Worm (Caenorhabditis elegans) whole organism, late embryonic: Measurements from ENCODE around the gene W09C2.10.
"Not testable (repeated sequence)": the region's sequence is repeated elsewhere in the genome, so short reads cannot be mapped to it uniquely, and the experiment has no call there.

Experiments
- C08G9.2 ChIP-seq: sonication (generic microtip); optimal IDR thresholded peaks from 2 replicates; lab custom pipeline; 2016; ENCODE audit warnings: mild to moderate bottlenecking, missing genetic modification characterization, moderate library complexity, missing compliant biosample characterization
- C38D4.7 ChIP-seq: fragments of 200-800 bp; sonication (Bioruptor generic); optimal IDR thresholded peaks from 2 replicates; lab custom pipeline; 2018; ENCODE audit warnings: mild to moderate bottlenecking, missing genetic modification characterization, moderate library complexity, missing compliant biosample characterization
- K02D7.2 ChIP-seq: sonication (generic microtip); optimal IDR thresholded peaks from 2 replicates; lab custom pipeline; 2017; ENCODE audit warnings: mild to moderate bottlenecking, missing genetic modification characterization, missing compliant biosample characterization
- K09A11.1 ChIP-seq: sonication (generic microtip); optimal IDR thresholded peaks from 2 replicates; lab custom pipeline; 2017; ENCODE audit warnings: antibody characterized with exemption, mild to moderate bottlenecking, missing genetic modification characterization, missing compliant biosample characterization; ENCODE audit not compliant: insufficient read depth
- T23F11.4 ChIP-seq: fragments of 200-800 bp; sonication (Bioruptor generic); optimal IDR thresholded peaks from 2 replicates; lab custom pipeline; 2018; ENCODE audit warnings: mild to moderate bottlenecking, missing genetic modification characterization, missing compliant biosample characterization
- Y22D7AL.16 ChIP-seq: sonication (generic microtip); optimal IDR thresholded peaks from 2 replicates; lab custom pipeline; 2016; ENCODE audit warnings: missing genetic modification characterization, missing compliant biosample characterization
- ceh-18 ChIP-seq: sonication (generic microtip); optimal IDR thresholded peaks from 2 replicates; lab custom pipeline; 2016; ENCODE audit warnings: missing genetic modification characterization, missing compliant biosample characterization
- ceh-19 ChIP-seq: fragments of 200-800 bp; sonication (Bioruptor generic); optimal IDR thresholded peaks from 2 replicates; lab custom pipeline; 2018; ENCODE audit warnings: mild to moderate bottlenecking, missing genetic modification characterization, missing compliant biosample characterization
- ceh-24 ChIP-seq: sonication (generic microtip); optimal IDR thresholded peaks from 2 replicates; lab custom pipeline; 2016; ENCODE audit warnings: mild to moderate bottlenecking, missing genetic modification characterization, missing compliant biosample characterization
- ceh-30 ChIP-seq: fragments of 150-350 bp; optimal IDR thresholded peaks from 2 replicates; lab custom pipeline; 2014; ENCODE audit warnings: missing biosample characterization, missing genetic modification characterization
- ceh-34 ChIP-seq: sonication (generic microtip); optimal IDR thresholded peaks from 2 replicates; lab custom pipeline; 2016; ENCODE audit warnings: mild to moderate bottlenecking, missing genetic modification characterization, missing compliant biosample characterization
- ceh-6 ChIP-seq: fragments of 200-800 bp; sonication (Bioruptor generic); optimal IDR thresholded peaks from 2 replicates; lab custom pipeline; 2018; ENCODE audit warnings: mild to moderate bottlenecking, missing genetic modification characterization, missing compliant biosample characterization
- ceh-9 ChIP-seq: sonication (generic microtip); optimal IDR thresholded peaks from 2 replicates; lab custom pipeline; 2016; ENCODE audit warnings: mild to moderate bottlenecking, missing genetic modification characterization, inconsistent platforms, missing compliant biosample characterization
- elt-2 ChIP-seq: sonication (generic microtip); optimal IDR thresholded peaks from 2 replicates; lab custom pipeline; 2016; ENCODE audit warnings: missing genetic modification reagents, missing genetic modification characterization, missing compliant biosample characterization
- ets-4 ChIP-seq: sonication (generic microtip); optimal IDR thresholded peaks from 2 replicates; lab custom pipeline; 2016; ENCODE audit warnings: missing genetic modification characterization, missing compliant biosample characterization
- fax-1 ChIP-seq: sonication (generic microtip); optimal IDR thresholded peaks from 2 replicates; lab custom pipeline; 2016; ENCODE audit warnings: missing genotype, missing genetic modification characterization, missing compliant biosample characterization
- hlh-6 ChIP-seq: sonication (generic microtip); optimal IDR thresholded peaks from 2 replicates; lab custom pipeline; 2016; ENCODE audit warnings: missing genotype, missing genetic modification characterization, missing compliant biosample characterization
- hlh-8 ChIP-seq: sonication (generic microtip); optimal IDR thresholded peaks from 2 replicates; lab custom pipeline; 2016; ENCODE audit warnings: missing genotype, missing genetic modification characterization, missing compliant biosample characterization
- nfya-1 ChIP-seq: sonication (generic microtip); optimal IDR thresholded peaks from 2 replicates; lab custom pipeline; 2017; ENCODE audit warnings: missing genetic modification characterization, mild to moderate bottlenecking, missing compliant biosample characterization, antibody characterized with exemption, moderate library complexity
- nhr-11 ChIP-seq: fragments of 150-350 bp; optimal IDR thresholded peaks from 2 replicates; lab custom pipeline; 2014; ENCODE audit warnings: missing biosample characterization, missing genetic modification characterization
- npax-4 ChIP-seq: sonication (generic microtip); optimal IDR thresholded peaks from 2 replicates; lab custom pipeline; 2016; ENCODE audit warnings: missing genetic modification characterization, missing compliant biosample characterization
- odd-2 ChIP-seq: sonication (generic microtip); optimal IDR thresholded peaks from 2 replicates; lab custom pipeline; 2017; ENCODE audit warnings: antibody characterized with exemption, mild to moderate bottlenecking, missing genetic modification characterization, missing compliant biosample characterization
- pat-9 ChIP-seq: fragments of 200-800 bp; sonication (Bioruptor generic); optimal IDR thresholded peaks from 2 replicates; lab custom pipeline; 2018; ENCODE audit warnings: mild to moderate bottlenecking, missing genetic modification characterization, moderate library complexity, missing compliant biosample characterization
- pha-4 ChIP-seq: fragments of 150-350 bp; optimal IDR thresholded peaks from 2 replicates; lab custom pipeline; 2018; ENCODE audit warnings: missing biosample characterization, missing genetic modification reagents, missing genetic modification characterization
- pqm-1 ChIP-seq: sonication (generic microtip); optimal IDR thresholded peaks from 2 replicates; lab custom pipeline; 2016; ENCODE audit warnings: missing genetic modification characterization, missing compliant biosample characterization
- pros-1 ChIP-seq: fragments of 150-350 bp; optimal IDR thresholded peaks from 2 replicates; lab custom pipeline; 2014; ENCODE audit warnings: missing biosample characterization, missing genetic modification reagents, missing genetic modification characterization
- rnt-1 ChIP-seq: sonication (generic microtip); optimal IDR thresholded peaks from 2 replicates; lab custom pipeline; 2016; ENCODE audit warnings: missing genetic modification characterization, missing compliant biosample characterization
- sox-2 ChIP-seq: fragments of 200-800 bp; sonication (Bioruptor generic); IDR thresholded peaks from 2 replicates; pipeline ENCODE4 v1.3.6; 2022; ENCODE audit warnings: missing genetic modification reagents, missing genetic modification characterization, missing compliant biosample characterization
- sox-4 ChIP-seq: sonication (generic microtip); optimal IDR thresholded peaks from 2 replicates; lab custom pipeline; 2017; ENCODE audit warnings: mild to moderate bottlenecking, missing genetic modification characterization, inconsistent platforms, missing compliant biosample characterization
- syd-9 ChIP-seq: sonication (generic microtip); optimal IDR thresholded peaks from 2 replicates; lab custom pipeline; 2016; ENCODE audit warnings: mild to moderate bottlenecking, missing genetic modification characterization, moderate library complexity, missing compliant biosample characterization
- tbx-2 ChIP-seq: sonication (generic microtip); optimal IDR thresholded peaks from 2 replicates; lab custom pipeline; 2016; ENCODE audit warnings: missing genetic modification characterization, missing compliant biosample characterization
- unc-42 ChIP-seq: sonication (generic microtip); optimal IDR thresholded peaks from 2 replicates; lab custom pipeline; 2016; ENCODE audit warnings: missing genotype, missing genetic modification characterization, missing compliant biosample characterization
- unc-86 ChIP-seq: sonication (generic microtip); optimal IDR thresholded peaks from 2 replicates; lab custom pipeline; 2016; ENCODE audit warnings: missing genetic modification characterization, missing compliant biosample characterization
- ztf-16 ChIP-seq: sonication (generic microtip); optimal IDR thresholded peaks from 2 replicates; lab custom pipeline; 2017; ENCODE audit warnings: missing genetic modification characterization, missing compliant biosample characterization

The W09C2.10 gene

DNA sequence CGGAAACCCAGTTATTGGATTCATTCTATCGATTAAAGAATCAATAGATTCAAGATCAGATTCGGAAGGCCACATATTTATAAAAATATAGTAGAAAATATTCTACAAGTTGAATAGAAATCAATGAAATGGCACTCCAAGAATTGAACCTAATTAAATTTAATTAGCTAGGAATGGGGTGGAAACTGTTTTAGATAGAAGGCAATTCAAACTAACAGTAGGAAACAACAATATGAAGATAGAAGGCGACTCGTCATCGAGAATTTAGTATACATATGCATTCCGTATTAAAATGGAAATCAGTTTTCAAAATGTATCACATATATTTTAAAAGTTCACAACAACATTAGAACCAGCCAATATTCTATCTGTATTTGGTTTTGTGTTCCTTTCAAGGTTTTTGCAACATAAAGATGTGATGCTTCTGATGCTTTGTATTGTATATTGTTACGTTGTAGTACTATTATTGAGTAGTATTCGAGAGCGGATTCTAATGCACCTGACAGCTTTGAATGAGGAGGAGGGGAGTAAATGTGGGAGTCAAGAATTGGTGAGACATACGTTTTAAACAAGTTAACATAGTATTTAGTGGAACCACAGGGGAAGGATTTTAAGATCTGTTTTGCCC is 29.0 kb downstream of the W09C2.10 start, which contains the start of the genes F27C8.3 and F27C8.2:
F27C8.3 (minus strand) TSS at position 101 of the 628 bp plus-strand sequence.
F27C8.2 (plus strand) TSS at position 578 of the 628 bp plus-strand sequence.
- TF ChIP-seq ceh-19 (GFP tag; lab: Kevin White, UChicago); unc-86 (tag; lab: Kevin White, UChicago); hlh-8 (tag; lab: Kevin White, UChicago): not testable (repeated sequence)

DNA sequence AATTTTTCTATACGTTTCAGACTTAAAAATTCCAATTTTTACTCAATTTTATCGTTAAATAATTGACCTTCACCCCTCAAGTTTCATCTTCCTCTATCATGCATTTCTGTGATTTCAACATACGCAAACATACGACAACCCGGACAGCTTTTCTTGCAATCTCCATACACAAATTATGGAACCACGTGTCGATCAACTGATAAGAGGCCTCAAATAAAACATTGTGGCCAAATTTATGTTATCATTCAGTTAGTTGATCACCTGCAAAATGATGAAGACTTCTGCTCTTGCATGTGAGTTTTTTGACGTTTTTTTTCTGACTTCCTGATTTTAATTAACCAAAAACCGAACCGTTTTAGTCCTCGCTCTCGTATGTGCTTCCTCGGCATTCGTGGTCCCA is 31.4 kb downstream of the W09C2.10 start, which contains the start of gene spp-18:
spp-18 (plus strand) TSS at position 257 of the 400 bp plus-strand sequence.
- TF ChIP-seq pat-9 (tag; lab: Kevin White, UChicago) (no peak), nfya-1 (tag; lab: Kevin White, UChicago) (no peak), T23F11.4 (GFP tag; lab: Kevin White, UChicago) (no peak), elt-2 (tag; lab: Kevin White, UChicago) (peak; percentile 27), odd-2 (tag; lab: Kevin White, UChicago) (no peak), fax-1 (no peak), K09A11.1 (tag; lab: Kevin White, UChicago) (no peak)

DNA sequence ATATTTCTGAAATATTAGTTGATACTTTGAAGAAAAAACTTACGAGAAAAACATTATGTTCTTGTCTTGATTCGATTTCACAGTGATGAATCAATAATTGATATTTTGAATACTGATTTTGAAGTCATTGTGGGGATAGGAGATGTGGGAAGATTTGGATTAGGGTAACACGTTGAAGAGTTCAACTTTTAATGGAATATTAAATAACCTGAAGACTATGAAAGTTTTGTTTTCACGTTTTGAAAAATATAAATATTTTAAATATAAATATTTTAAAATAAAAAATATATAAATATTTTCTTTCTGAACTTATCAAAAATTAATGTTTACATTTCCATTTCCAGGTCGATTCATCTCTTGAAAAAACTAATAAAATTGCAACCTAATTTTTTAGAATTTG is 32.5 kb downstream of the W09C2.10 start, which contains the start of gene pei-1:
pei-1 (minus strand) TSS at position 101 of the 400 bp plus-strand sequence.
- TF ChIP-seq Y22D7AL.16 (tag; lab: Kevin White, UChicago) (no peak), ceh-24 (tag; lab: Kevin White, UChicago) (no peak), ceh-6 (GFP tag; lab: Kevin White, UChicago) (no peak), npax-4 (tag; lab: Kevin White, UChicago) (no peak), tbx-2 (tag; lab: Kevin White, UChicago) (no peak)

DNA sequence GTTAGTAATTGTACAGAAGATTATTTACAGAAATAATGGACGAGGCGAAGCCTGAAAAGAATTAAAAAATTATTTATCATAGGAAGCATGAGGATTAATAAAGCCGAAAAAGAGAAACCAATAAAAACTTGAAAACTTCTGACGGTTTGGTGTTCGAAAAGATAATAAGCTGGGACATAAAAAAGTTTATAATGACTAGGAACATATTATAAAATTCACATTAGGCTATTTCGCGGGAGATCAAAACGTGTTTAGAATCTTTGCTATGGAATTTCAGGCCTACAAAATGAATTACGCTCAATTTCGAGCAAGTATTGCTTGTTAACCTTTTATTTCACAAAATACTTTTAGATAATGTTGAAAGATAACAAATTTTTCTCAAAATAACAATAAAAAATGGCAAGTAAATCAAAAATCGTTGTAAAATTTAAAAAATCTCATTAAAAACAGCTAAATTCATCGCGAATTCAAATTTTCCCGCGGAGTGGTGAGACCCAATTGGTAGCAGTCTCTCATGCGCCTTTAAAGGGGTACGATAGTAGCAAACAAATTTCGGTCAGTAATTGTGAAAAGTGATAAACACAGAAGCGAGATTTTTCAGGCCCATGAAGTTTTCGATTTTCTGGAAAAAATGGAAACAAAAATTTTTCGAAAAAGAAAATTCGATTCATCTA is 36.0 kb downstream of the W09C2.10 start, which contains the start of gene trcs-1:
trcs-1 (minus strand) TSS at position 51 of the 674 bp plus-strand sequence.
- no peak for TF ChIP-seq nhr-11 (tag; lab: Kevin White, UChicago)
- TF ChIP-seq C38D4.7 (GFP tag; lab: Kevin White, UChicago) = no peak
- TF ChIP-seq pros-1 = no peak
- no peak for TF ChIP-seq K02D7.2 (tag; lab: Kevin White, UChicago)
- no peak for TF ChIP-seq ceh-18 (tag; lab: Kevin White, UChicago)
- no peak for TF ChIP-seq Y22D7AL.16 (tag; lab: Kevin White, UChicago)
- no peak for TF ChIP-seq ceh-34 (tag; lab: Kevin White, UChicago)
- TF ChIP-seq hlh-6 (tag; lab: Kevin White, UChicago) = no peak
- TF ChIP-seq rnt-1 (tag; lab: Kevin White, UChicago) = no peak
- no peak for TF ChIP-seq pha-4
- TF ChIP-seq pqm-1 = no peak
- TF ChIP-seq ets-4 (tag; lab: Kevin White, UChicago) = no peak
- TF ChIP-seq sox-4 = no peak
- TF ChIP-seq odd-2 (tag; lab: Kevin White, UChicago) = no peak
- TF ChIP-seq sox-2 = no peak
- no peak for TF ChIP-seq ceh-30

DNA sequence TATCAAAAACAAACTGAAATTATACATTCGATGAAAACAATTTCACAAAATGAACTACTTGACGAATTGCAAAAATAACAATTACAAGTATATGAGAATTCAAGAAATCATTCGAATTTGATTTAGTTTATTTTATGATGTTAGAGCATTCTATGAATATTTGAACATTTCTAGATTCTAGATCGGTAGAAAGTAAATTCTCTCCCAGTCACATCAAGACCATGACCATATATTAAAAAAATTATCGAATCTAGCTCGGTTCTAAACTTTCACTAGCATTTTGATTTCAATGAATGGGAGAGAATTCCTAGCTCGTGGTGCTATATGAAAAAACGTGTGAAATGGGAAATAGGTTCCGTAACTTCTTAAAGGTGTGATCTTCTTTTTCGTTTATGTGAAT is 40.5 kb downstream of the W09C2.10 start:
- no peak for TF ChIP-seq ceh-34 (tag; lab: Kevin White, UChicago)
- no peak for TF ChIP-seq ztf-16
- TF ChIP-seq fax-1 = no peak
- TF ChIP-seq ceh-9 (tag; lab: Kevin White, UChicago) = no peak
- TF ChIP-seq ceh-19 (GFP tag; lab: Kevin White, UChicago) = no peak
- no peak for TF ChIP-seq odd-2 (tag; lab: Kevin White, UChicago)
- no peak for TF ChIP-seq pha-4
- no peak for TF ChIP-seq syd-9 (tag; lab: Kevin White, UChicago)
- no peak for TF ChIP-seq K09A11.1 (tag; lab: Kevin White, UChicago)
- TF ChIP-seq C08G9.2 (tag; lab: Kevin White, UChicago) = no peak
- TF ChIP-seq unc-42 = no peak
